Worm (Caenorhabditis elegans): ENCODE measurements around the gene fbxb-74.

fbxb-74 gene

DNA sequence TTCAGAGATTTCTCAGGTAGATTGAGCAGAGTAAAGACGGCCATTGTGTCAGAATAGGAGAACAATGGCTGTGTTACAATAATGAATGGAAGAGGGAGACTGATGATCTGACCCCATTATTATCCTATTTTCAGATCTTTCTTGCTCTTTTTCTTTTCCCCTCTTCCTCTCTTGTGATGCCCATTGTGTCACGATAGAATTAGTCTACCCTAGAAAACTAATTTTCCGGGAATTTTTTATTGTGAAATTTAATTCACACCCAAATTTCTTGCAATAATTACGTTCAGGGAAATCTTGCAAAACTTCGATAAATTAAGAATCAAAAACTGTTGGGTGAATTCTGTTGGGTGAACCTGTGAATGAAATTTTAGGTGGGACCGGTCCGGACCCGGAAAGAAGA, 2.0 kb upstream of the fbxb-74 start, which contains the start of gene fbxb-75:
fbxb-75 (minus strand) TSS at position 101 of the 400 bp plus-strand sequence.
- TF ChIP-seq unc-62 (GFP tag; optimal IDR thresholded peaks at IDR 0.05), result no peak
- TF ChIP-seq sma-3 (GFP tag; optimal IDR thresholded peaks at IDR 0.05), result no peak
- no peak for TF ChIP-seq mbf-1 (tag; optimal IDR thresholded peaks at IDR 0.05)
- no peak for TF ChIP-seq lin-13 (GFP tag; optimal IDR thresholded peaks at IDR 0.05)
- no peak for TF ChIP-seq nhr-25 (tag; optimal IDR thresholded peaks at IDR 0.05)
- TF ChIP-seq blmp-1 (tag; optimal IDR thresholded peaks at IDR 0.05; ENCODE audit: insufficient read depth), result no peak
- TF ChIP-seq nhr-129 (tag; optimal IDR thresholded peaks at IDR 0.05), result no peak
- TF ChIP-seq nhr-11 (tag; optimal IDR thresholded peaks at IDR 0.05), result no peak
- TF ChIP-seq gmeb-1 (tag; optimal IDR thresholded peaks at IDR 0.05), result no peak
- no peak for TF ChIP-seq nhr-10 (tag; optimal IDR thresholded peaks at IDR 0.05)

DNA sequence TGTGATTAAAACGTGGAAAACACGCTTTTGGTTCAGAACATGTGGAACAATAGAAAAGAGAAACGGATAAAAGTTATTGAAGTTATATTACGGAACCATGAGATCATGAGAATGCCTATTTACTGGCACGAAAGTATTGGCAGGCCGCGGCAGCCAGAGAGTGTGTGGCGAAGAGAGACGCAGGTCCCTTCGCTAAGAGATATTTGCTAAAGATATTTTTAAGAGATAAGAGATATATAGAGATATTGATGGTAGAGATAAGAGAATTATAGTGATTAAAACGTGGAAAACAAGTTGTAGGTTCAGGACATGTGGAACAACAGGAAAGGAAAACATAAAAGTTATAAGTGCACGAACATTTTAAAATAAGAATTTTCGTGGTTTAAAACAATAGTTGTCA, 1.3 kb downstream of the fbxb-74 start:
- TF ChIP-seq sma-3 (GFP tag; optimal IDR thresholded peaks at IDR 0.05) (no peak), Y55F3AM.14 (GFP tag; optimal IDR thresholded peaks at IDR 0.05) (no peak), ztf-1 (GFP tag; conservative IDR thresholded peaks at IDR 0.05) (no peak), nhr-237 (tag; optimal IDR thresholded peaks at IDR 0.05) (no peak), ztf-11 (tag; optimal IDR thresholded peaks at IDR 0.05) (no peak), sma-9 (GFP tag; optimal IDR thresholded peaks at IDR 0.05) (peak; percentile 45), sma-9 (tag; optimal IDR thresholded peaks at IDR 0.05) (no peak), elt-1 (tag; optimal IDR thresholded peaks at IDR 0.05) (peak; percentile 51), crh-2 (tag; optimal IDR thresholded peaks at IDR 0.05) (no peak), nhr-77 (tag; optimal IDR thresholded peaks at IDR 0.05) (no peak), skn-1 (tag; optimal IDR thresholded peaks at IDR 0.05) (no peak)

DNA sequence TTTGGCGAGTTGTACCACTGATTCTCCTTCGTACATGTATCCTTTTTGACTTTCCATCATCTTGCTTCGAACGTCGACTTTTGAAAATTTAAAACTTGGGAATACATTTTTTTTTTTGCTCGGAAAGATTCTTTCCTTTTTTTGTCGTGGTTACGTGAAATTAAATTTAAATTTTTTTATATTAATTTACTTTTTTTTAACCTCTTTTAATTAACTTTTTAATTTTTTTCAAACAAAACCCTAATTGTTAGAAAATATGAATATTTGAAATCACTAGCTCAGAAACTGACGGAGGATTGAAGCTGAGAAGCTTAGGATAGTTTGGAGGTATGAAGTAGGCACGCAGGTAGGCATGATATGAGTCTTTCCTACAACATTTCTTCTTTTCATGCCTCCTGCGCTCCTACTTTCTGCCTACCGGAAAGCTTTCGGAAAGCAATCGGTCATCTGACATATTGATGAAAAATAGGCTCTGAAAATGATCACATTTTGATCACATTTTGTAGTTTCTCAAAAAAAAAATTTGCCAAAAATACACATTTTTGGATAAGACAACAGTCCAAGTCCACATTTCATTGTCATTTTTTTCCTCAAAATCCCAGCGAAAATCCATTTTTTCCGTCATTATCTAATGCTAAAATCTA, 4.5 kb downstream of the fbxb-74 start, which contains the start of the genes R08C7.8 and R08C7.4:
R08C7.8 (minus strand) TSS at position 101 of the 644 bp plus-strand sequence.
R08C7.4 (plus strand) TSS at position 594 of the 644 bp plus-strand sequence.
- TF ChIP-seq alr-1 (tag; optimal IDR thresholded peaks at IDR 0.05), result no peak
- no peak for TF ChIP-seq lin-13 (GFP tag; optimal IDR thresholded peaks at IDR 0.05)
- no peak for TF ChIP-seq blmp-1 (tag; optimal IDR thresholded peaks at IDR 0.05; ENCODE audit: insufficient read depth)
- TF ChIP-seq fos-1 (tag; optimal IDR thresholded peaks at IDR 0.05), result no peak
- no peak for TF ChIP-seq aly-2 (tag; optimal IDR thresholded peaks at IDR 0.05)
- TF ChIP-seq lsy-2 (tag; optimal IDR thresholded peaks at IDR 0.05), result no peak

DNA sequence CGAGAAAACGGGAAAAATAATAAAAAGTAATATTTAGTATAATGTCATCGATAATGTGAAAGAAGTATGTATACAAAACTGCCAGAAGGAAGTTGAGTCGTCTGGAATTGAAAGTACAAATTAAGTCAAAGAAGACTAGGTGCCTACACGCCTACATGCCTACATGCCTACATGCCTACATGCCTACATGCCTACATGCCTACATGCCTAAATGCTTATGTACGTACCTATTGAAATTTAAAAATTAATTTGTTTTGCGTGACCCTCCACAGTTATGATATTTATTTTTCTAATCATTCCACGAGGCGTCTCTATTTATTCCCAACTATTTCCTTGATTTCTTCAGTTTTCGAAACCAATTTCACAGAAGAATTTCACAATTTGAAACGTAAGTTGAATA, 9.2 kb downstream of the fbxb-74 start, which contains the start of the genes str-185 and R08C7.5:
str-185 (minus strand) TSS at position 101 of the 400 bp plus-strand sequence.
R08C7.5 (plus strand) TSS at position 329 of the 400 bp plus-strand sequence.
- TF ChIP-seq mbf-1 (tag; optimal IDR thresholded peaks at IDR 0.05) (no peak), unc-62 (GFP tag; optimal IDR thresholded peaks at IDR 0.05) (no peak), dmd-4 (tag; optimal IDR thresholded peaks at IDR 0.05) (no peak), blmp-1 (tag; optimal IDR thresholded peaks at IDR 0.05; ENCODE audit: insufficient read depth) (no peak), C34F6.9 (tag; optimal IDR thresholded peaks at IDR 0.05) (no peak), peb-1 (tag; optimal IDR thresholded peaks at IDR 0.05) (no peak), nhr-21 (tag; optimal IDR thresholded peaks at IDR 0.05) (no peak)

DNA sequence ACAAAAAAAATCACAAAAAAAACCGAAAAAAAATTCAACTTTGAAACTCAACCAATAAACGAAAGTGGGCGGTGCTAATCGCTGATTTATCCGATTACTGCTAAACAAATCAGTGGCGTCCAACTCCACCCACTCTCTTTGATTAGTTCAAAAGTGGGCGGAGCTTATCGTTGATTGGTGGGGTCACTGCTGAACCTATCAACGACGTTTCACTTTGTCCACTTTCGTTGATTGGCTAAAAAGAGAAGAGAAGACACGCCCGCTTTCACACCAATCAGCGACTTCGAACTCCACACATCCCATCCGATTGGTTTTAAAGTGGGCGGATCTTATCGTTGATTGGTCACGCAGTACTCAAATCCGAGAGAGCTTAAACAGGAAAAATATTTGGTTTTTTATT, 15.2 kb downstream of the fbxb-74 start:
- TF ChIP-seq ceh-82 (tag; optimal IDR thresholded peaks at IDR 0.05) (no peak), peb-1 (tag; optimal IDR thresholded peaks at IDR 0.05) (no peak), alr-1 (tag; optimal IDR thresholded peaks at IDR 0.05) (no peak), ztf-11 (tag; optimal IDR thresholded peaks at IDR 0.05) (no peak), unc-62 (GFP tag; optimal IDR thresholded peaks at IDR 0.05) (no peak), nhr-11 (tag; optimal IDR thresholded peaks at IDR 0.05) (no peak), nhr-25 (tag; optimal IDR thresholded peaks at IDR 0.05) (no peak), zag-1 (tag; optimal IDR thresholded peaks at IDR 0.05) (no peak), unc-55 (GFP tag; optimal IDR thresholded peaks at IDR 0.05) (no peak), nhr-12 (tag; optimal IDR thresholded peaks at IDR 0.05) (no peak), lsy-2 (tag; optimal IDR thresholded peaks at IDR 0.05) (no peak), lin-39 (tag; optimal IDR thresholded peaks at IDR 0.05) (no peak), ceh-16 (tag; optimal IDR thresholded peaks at IDR 0.05) (no peak), nhr-237 (tag; optimal IDR thresholded peaks at IDR 0.05) (no peak), F13H6.1 (tag; optimal IDR thresholded peaks at IDR 0.05) (no peak)

Data from whole organism, L2 larva.